Fruit fly (Drosophila melanogaster): ENCODE measurements around the gene bcn92.
A peak's percentile ranks its signal among the peaks of the same experiment; 100 is the strongest.

Gene bcn92

DNA sequence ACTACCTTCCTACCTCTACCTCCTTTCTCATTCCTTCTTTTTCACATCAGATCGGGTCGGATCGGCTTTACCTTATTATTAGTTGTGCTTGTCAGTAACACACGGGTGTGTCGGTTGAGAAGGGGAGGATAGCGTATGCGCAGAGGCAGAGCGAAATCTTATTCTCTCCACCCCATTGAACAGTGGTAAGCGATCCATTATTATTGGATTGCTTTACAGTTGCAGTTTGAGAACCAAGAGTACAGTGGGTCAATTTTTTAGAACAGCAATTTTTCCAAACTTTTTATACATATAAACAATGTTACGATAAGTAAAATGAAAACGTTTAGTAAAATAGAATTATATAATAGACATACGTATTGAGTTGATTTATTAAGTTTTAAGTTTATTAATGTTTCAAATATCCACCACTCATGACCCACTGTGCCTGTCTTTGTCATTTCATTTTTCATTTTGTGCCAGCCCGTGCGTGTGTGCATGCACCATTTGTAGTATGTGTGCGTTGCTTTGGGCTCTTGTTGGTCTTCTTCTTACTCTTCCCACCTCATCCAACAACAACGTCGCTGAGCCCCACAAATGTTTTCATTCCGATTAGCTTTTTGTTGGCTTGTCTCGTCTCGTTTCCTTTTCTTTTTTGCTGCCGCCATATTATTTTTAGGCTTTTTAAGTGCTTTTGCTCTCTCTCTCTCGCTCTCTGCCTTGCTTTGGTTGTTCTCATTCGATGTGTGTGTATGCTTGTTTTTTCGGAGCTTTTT lies 11.7 kb downstream of the bcn92 start (continued):
- TF ChIP-seq CG30020 (tag; optimal IDR thresholded peaks at IDR 0.05) (peak; percentile 84), sim (GFP tag; IDR thresholded peaks at IDR 0.05) (peak; percentile 98), CG11504 (tag; optimal IDR thresholded peaks at IDR 0.05) (peak; percentile 98), vvl (GFP tag; IDR thresholded peaks at IDR 0.05) (peak; percentile 99), CG14014 (GFP tag; IDR thresholded peaks at IDR 0.05) (peak; percentile 99), gcm (GFP tag; optimal IDR thresholded peaks at IDR 0.05) (peak; percentile 99), Usf (GFP tag; optimal IDR thresholded peaks at IDR 0.05) (peak; percentile 98), CG10431 (GFP tag; optimal IDR thresholded peaks at IDR 0.05) (peak; percentile 98), zfh2 (GFP tag; optimal IDR thresholded peaks at IDR 0.05) (peak; percentile 94), H2.0 (GFP tag; IDR thresholded peaks at IDR 0.05) (peak; percentile 98), BEAF-32 (GFP tag; optimal IDR thresholded peaks at IDR 0.05) (peak; percentile 17), Taf1 (GFP tag; IDR thresholded peaks at IDR 0.05) (peak; percentile 99), CG30403 (GFP tag; optimal IDR thresholded peaks at IDR 0.05) (peak; percentile 97), CG3726 (GFP tag; IDR thresholded peaks at IDR 0.05) (peak; percentile 98), Eip74EF (GFP tag; optimal IDR thresholded peaks at IDR 0.05) (peak in 1 of 2 experiments; percentile 97), hth (optimal IDR thresholded peaks at IDR 0.05) (no peak), kni (GFP tag; optimal IDR thresholded peaks at IDR 0.05) (peak; percentile 94), Ssrp (tag; optimal IDR thresholded peaks at IDR 0.05) (peak; percentile 99), dm (GFP tag; optimal IDR thresholded peaks at IDR 0.05) (peak; percentile 71), CG5245 (GFP tag; optimal IDR thresholded peaks at IDR 0.05) (peak; percentile 97), Hsf (GFP tag; optimal IDR thresholded peaks at IDR 0.05) (peak; percentile 98), CG31388 (GFP tag; optimal IDR thresholded peaks at IDR 0.05) (peak; percentile 97), MTF-1 (GFP tag; optimal IDR thresholded peaks at IDR 0.05; ENCODE audit: borderline replicate concordance) (peak; percentile 98), ken (GFP tag; IDR thresholded peaks at IDR 0.05) (peak; percentile 96), stwl (tag; optimal IDR thresholded peaks at IDR 0.05) (peak; percentile 87), CG17359 (tag; optimal IDR thresholded peaks at IDR 0.05) (peak; percentile 99), h (optimal IDR thresholded peaks at IDR 0.05) (no peak), tll (GFP tag; optimal IDR thresholded peaks at IDR 0.05) (no peak), ac (GFP tag; optimal IDR thresholded peaks at IDR 0.05) (peak; percentile 99), otp (GFP tag; IDR thresholded peaks at IDR 0.05) (peak; percentile 97), ci (GFP tag; IDR thresholded peaks at IDR 0.05) (peak; percentile 98), scrt (GFP tag; optimal IDR thresholded peaks at IDR 0.05) (peak; percentile 98), CG8089 (GFP tag; optimal IDR thresholded peaks at IDR 0.05) (peak; percentile 79), CG33557 (GFP tag; optimal IDR thresholded peaks at IDR 0.05) (peak; percentile 99), jigr1 (GFP tag; IDR thresholded peaks at IDR 0.05) (peak; percentile 98), inv (GFP tag; IDR thresholded peaks at IDR 0.05; ENCODE audit: partially characterized antibody) (peak; percentile 66), jing (GFP tag; optimal IDR thresholded peaks at IDR 0.05) (peak; percentile 98), CG9609 (GFP tag; optimal IDR thresholded peaks at IDR 0.05) (peak; percentile 91), schlank (tag; optimal IDR thresholded peaks at IDR 0.05) (peak; percentile 98), CG4360 (GFP tag; IDR thresholded peaks at IDR 0.05) (peak; percentile 91), CG30431 (GFP tag; optimal IDR thresholded peaks at IDR 0.05) (peak; percentile 98), sima (GFP tag; optimal IDR thresholded peaks at IDR 0.05) (peak; percentile 89), HmgZ (tag; optimal IDR thresholded peaks at IDR 0.05) (peak; percentile 99), wdn (GFP tag; IDR thresholded peaks at IDR 0.05) (peak; percentile 98), CG14050 (GFP tag; IDR thresholded peaks at IDR 0.05) (peak; percentile 98), Abd-B (GFP tag; optimal IDR thresholded peaks at IDR 0.05) (peak; percentile 99), CG6791 (GFP tag; IDR thresholded peaks at IDR 0.05; ENCODE audit: partially characterized antibody) (peak; percentile 68; the same call in 1 of the 3 replicates), Sry-β (GFP tag; optimal IDR thresholded peaks at IDR 0.05) (peak; percentile 63), cg (GFP tag; optimal IDR thresholded peaks at IDR 0.05) (peak; percentile 65)

Measured in whole organism, embryonic.